Fruit fly (Drosophila melanogaster) whole organism, embryonic: ENCODE measurements around the gene Dlc90F.

Experiments used
- Atf6 ChIP-seq: fragments of 200-800 bp; sonication (Bioruptor generic); IDR thresholded peaks from 2 replicates; pipeline ENCODE4 v1.3.6; 2022; ENCODE audit warnings: missing biosample characterization, missing genetic modification characterization
- C15 ChIP-seq: fragments of 200-800 bp; sonication (Bioruptor generic); IDR thresholded peaks from 3 replicates; pipeline ENCODE4 v1.3.6; 2022; ENCODE audit warnings: missing biosample characterization, missing genetic modification characterization
- CG10147 ChIP-seq: fragments of 200-800 bp; sonication (Bioruptor generic); optimal IDR thresholded peaks from 2 replicates; lab custom pipeline; 2019; ENCODE audit warnings: missing biosample characterization, mild to moderate bottlenecking, missing genetic modification characterization, moderate library complexity
- CG10565 ChIP-seq: fragments of 200-800 bp; sonication (Bioruptor generic); optimal IDR thresholded peaks from 3 replicates; lab custom pipeline; 2016; ENCODE audit warnings: missing biosample characterization, mild to moderate bottlenecking, missing genetic modification characterization
- CG11723 ChIP-seq: fragments of 200-800 bp; sonication (Bioruptor generic); optimal IDR thresholded peaks from 2 replicates; lab custom pipeline; 2017; ENCODE audit warnings: missing biosample characterization, mild to moderate bottlenecking, missing genetic modification characterization
- CG12659 ChIP-seq: fragments of 200-800 bp; sonication (Bioruptor generic); optimal IDR thresholded peaks from 3 replicates; lab custom pipeline; 2017; ENCODE audit warnings: mild to moderate bottlenecking, missing biosample characterization, missing genetic modification reagents, missing genetic modification characterization
- CG14965 ChIP-seq: fragments of 200-800 bp; sonication (Bioruptor generic); optimal IDR thresholded peaks from 2 replicates; lab custom pipeline; 2016; ENCODE audit warnings: missing biosample characterization, missing genetic modification characterization, borderline replicate concordance
- CG15514 ChIP-seq: fragments of 200-800 bp; sonication (Bioruptor generic); optimal IDR thresholded peaks from 3 replicates; lab custom pipeline; 2017; ENCODE audit warnings: missing biosample characterization, missing genetic modification characterization, mild to moderate bottlenecking, moderate library complexity, missing genetic modification reagents
- CG16779 ChIP-seq: fragments of 200-800 bp; sonication (Bioruptor generic); IDR thresholded peaks from 2 replicates; pipeline ENCODE4 v1.3.6; 2022; ENCODE audit warnings: missing biosample characterization, missing genetic modification characterization
- CG17186 ChIP-seq: fragments of 200-800 bp; sonication (Bioruptor generic); optimal IDR thresholded peaks from 3 replicates; lab custom pipeline; 2017; ENCODE audit warnings: missing biosample characterization, missing genetic modification reagents, missing genetic modification characterization
- CG2120 ChIP-seq: fragments of 200-800 bp; sonication (Bioruptor generic); optimal IDR thresholded peaks from 3 replicates; lab custom pipeline; 2016; ENCODE audit warnings: missing biosample characterization, missing genetic modification characterization
- CG30403 ChIP-seq: fragments of 200-800 bp; sonication (Bioruptor generic); optimal IDR thresholded peaks from 3 replicates; lab custom pipeline; 2016; ENCODE audit warnings: missing biosample characterization, missing genetic modification characterization
- CG3726 ChIP-seq: fragments of 200-800 bp; sonication (Bioruptor generic); IDR thresholded peaks from 3 replicates; pipeline ENCODE4, ENCODE4 v1.3.6; 2022; ENCODE audit warnings: missing biosample characterization, missing genetic modification characterization
- CG3995 ChIP-seq: fragments of 200-800 bp; sonication (Bioruptor generic); optimal IDR thresholded peaks from 3 replicates; lab custom pipeline; 2016; ENCODE audit warnings: missing biosample characterization, missing genetic modification characterization
- CG4820 ChIP-seq: fragments of 200-800 bp; sonication (Bioruptor generic); optimal IDR thresholded peaks from 3 replicates; lab custom pipeline; 2016; ENCODE audit warnings: missing biosample characterization, missing genetic modification characterization
- CG6689 ChIP-seq: fragments of 200-800 bp; sonication (Bioruptor generic); IDR thresholded peaks from 2 replicates; pipeline ENCODE4 v1.3.6; 2022; ENCODE audit warnings: missing biosample characterization, missing genetic modification characterization
- CG7745 ChIP-seq: fragments of 200-800 bp; sonication (Bioruptor generic); optimal IDR thresholded peaks from 2 replicates; lab custom pipeline; 2018; ENCODE audit warnings: missing biosample characterization, mild to moderate bottlenecking, missing genetic modification characterization, moderate library complexity
- CG8924 ChIP-seq: fragments of 200-800 bp; optimal IDR thresholded peaks from 3 replicates; lab custom pipeline; 2019; ENCODE audit warnings: missing biosample characterization, mild to moderate bottlenecking, missing genetic modification characterization, moderate library complexity
- CG9437 ChIP-seq: fragments of 200-800 bp; sonication (Bioruptor generic); optimal IDR thresholded peaks from 2 replicates; lab custom pipeline; 2018; ENCODE audit warnings: missing biosample characterization, mild to moderate bottlenecking, missing genetic modification characterization
- CG9932 ChIP-seq: fragments of 200-800 bp; sonication (Bioruptor generic); IDR thresholded peaks from 2 replicates; pipeline ENCODE4 v1.3.6; 2022; ENCODE audit warnings: missing biosample characterization, missing genetic modification characterization
- Doc2 ChIP-seq: fragments of 200-800 bp; sonication (Bioruptor generic); IDR thresholded peaks from 2 replicates; pipeline ENCODE4 v1.3.6; 2022; ENCODE audit warnings: missing biosample characterization, missing genetic modification characterization
- Fer3 ChIP-seq: fragments of 200-800 bp; sonication (Bioruptor generic); optimal IDR thresholded peaks from 2 replicates; lab custom pipeline; 2018; ENCODE audit warnings: missing biosample characterization, mild to moderate bottlenecking, missing genetic modification characterization, moderate library complexity
- Jarid2 ChIP-seq: fragments of 200-800 bp; sonication (Bioruptor generic); optimal IDR thresholded peaks from 3 replicates; lab custom pipeline; 2017; ENCODE audit warnings: mild to moderate bottlenecking, missing biosample characterization, missing genetic modification reagents, missing genetic modification characterization
- Kr ChIP-seq: fragments of 200-800 bp; sonication (Bioruptor generic); optimal IDR thresholded peaks from 2 replicates; lab custom pipeline; 2017; ENCODE audit warnings: missing biosample characterization, mild to moderate bottlenecking, missing genetic modification characterization
- Myb ChIP-seq: fragments of 200-800 bp; sonication (Bioruptor generic); optimal IDR thresholded peaks from 2 replicates; lab custom pipeline; 2016; ENCODE audit warnings: missing biosample characterization, missing genetic modification characterization
- Oaz ChIP-seq: fragments of 200-800 bp; sonication (Bioruptor generic); IDR thresholded peaks from 2 replicates; pipeline ENCODE4 v1.3.6; 2022; ENCODE audit warnings: missing biosample characterization, missing genetic modification characterization
- Rfx ChIP-seq: fragments of 200-800 bp; sonication (Bioruptor generic); IDR thresholded peaks from 2 replicates; pipeline ENCODE4 v1.3.6; 2022; ENCODE audit warnings: missing biosample characterization, missing genetic modification characterization
- abd-A ChIP-seq: fragments of 200-800 bp; sonication (Bioruptor generic); optimal IDR thresholded peaks from 3 replicates; lab custom pipeline; 2019; ENCODE audit warnings: missing biosample characterization, mild to moderate bottlenecking, missing genetic modification characterization, moderate library complexity
- al ChIP-seq: fragments of 200-800 bp; sonication (Bioruptor generic); IDR thresholded peaks from 2 replicates; pipeline ENCODE4 v1.3.6; 2022; ENCODE audit warnings: missing biosample characterization, missing genetic modification characterization
- az2 ChIP-seq: fragments of 200-800 bp; sonication (Bioruptor generic); optimal IDR thresholded peaks from 3 replicates; lab custom pipeline; 2016; ENCODE audit warnings: missing biosample characterization, missing genetic modification characterization
- bbx ChIP-seq: fragments of 200-800 bp; sonication (Bioruptor generic); IDR thresholded peaks from 2 replicates; pipeline ENCODE4 v1.3.6; 2022; ENCODE audit warnings: missing biosample characterization, missing genetic modification characterization; ENCODE audit not compliant: partially characterized antibody
- chm ChIP-seq: fragments of 200-800 bp; sonication (Bioruptor generic); IDR thresholded peaks from 2 replicates; pipeline ENCODE4 v1.3.6; 2022; ENCODE audit warnings: missing biosample characterization, missing genetic modification characterization
- croc ChIP-seq: fragments of 200-800 bp; sonication (Bioruptor generic); conservative IDR thresholded peaks from 3 replicates; pipeline ENCODE4 v1.3.6; 2022; ENCODE audit warnings: missing biosample characterization, missing genetic modification characterization
- emc ChIP-seq: fragments of 200-800 bp; sonication (Bioruptor generic); optimal IDR thresholded peaks from 2 replicates; lab custom pipeline; 2016; ENCODE audit warnings: missing biosample characterization, missing genetic modification characterization
- en ChIP-seq: fragments of 200-800 bp; sonication (Bioruptor generic); optimal IDR thresholded peaks from 2 replicates; lab custom pipeline; 2016; ENCODE audit warnings: missing biosample characterization, missing genetic modification characterization
- esg ChIP-seq: fragments of 200-800 bp; sonication (Bioruptor generic); conservative IDR thresholded peaks from 2 replicates; pipeline ENCODE4 v1.3.6; 2022; ENCODE audit warnings: missing biosample characterization, missing genetic modification characterization
- eyg ChIP-seq: fragments of 200-800 bp; sonication (Bioruptor generic); optimal IDR thresholded peaks from 3 replicates; lab custom pipeline; 2016; ENCODE audit warnings: missing biosample characterization, missing genetic modification characterization
- fd3F ChIP-seq: fragments of 200-800 bp; sonication (Bioruptor generic); optimal IDR thresholded peaks from 2 replicates; lab custom pipeline; 2018; ENCODE audit warnings: missing biosample characterization, mild to moderate bottlenecking, missing genetic modification characterization, moderate library complexity
- hth ChIP-seq: fragments of >200 bp; optimal IDR thresholded peaks from 2 replicates; lab custom pipeline; 2017; ENCODE audit warnings: inconsistent platforms
- ind ChIP-seq: fragments of 200-800 bp; sonication (Bioruptor generic); optimal IDR thresholded peaks from 3 replicates; lab custom pipeline; 2016; ENCODE audit warnings: missing biosample characterization, missing genetic modification characterization
- mirr ChIP-seq: fragments of 200-800 bp; sonication (Bioruptor generic); optimal IDR thresholded peaks from 3 replicates; lab custom pipeline; 2018; ENCODE audit warnings: missing biosample characterization, mild to moderate bottlenecking, missing genetic modification characterization
- nom ChIP-seq: fragments of 200-800 bp; sonication (Bioruptor generic); optimal IDR thresholded peaks from 2 replicates; lab custom pipeline; 2017; ENCODE audit warnings: missing biosample characterization, missing genetic modification characterization, mild to moderate bottlenecking, moderate library complexity, missing genetic modification reagents
- pan ChIP-seq, 4 experiments: fragments of >200 bp in 3 of 4; fragments of 200-800 bp in 1 of 4; sonication (Bioruptor generic) in 1 of 4; optimal IDR thresholded peaks in 3 of 4; IDR thresholded peaks in 1 of 4; 2 replicates each; pipeline versions ENCODE4 v1.3.6 to Lab custom; 2017 to 2022; ENCODE audit warnings: missing biosample characterization in 2 of 4, missing genetic modification characterization in 2 of 4, mixed read lengths in 1 of 4
- phol ChIP-seq: fragments of 200-800 bp; sonication (Bioruptor generic); optimal IDR thresholded peaks from 3 replicates; lab custom pipeline; 2018; ENCODE audit warnings: missing biosample characterization, mild to moderate bottlenecking, missing genetic modification characterization, moderate library complexity
- ro ChIP-seq: fragments of 200-800 bp; sonication (Bioruptor generic); IDR thresholded peaks from 2 replicates; pipeline ENCODE4 v1.3.6; 2022; ENCODE audit warnings: missing biosample characterization, missing genetic modification characterization
- shn ChIP-seq: fragments of 200-800 bp; sonication (Bioruptor generic); optimal IDR thresholded peaks from 3 replicates; lab custom pipeline; 2016; ENCODE audit warnings: missing biosample characterization, missing genetic modification characterization
- slou ChIP-seq: fragments of 200-800 bp; sonication (Bioruptor generic); optimal IDR thresholded peaks from 3 replicates; lab custom pipeline; 2016; ENCODE audit warnings: missing biosample characterization, missing genetic modification characterization
- tio ChIP-seq: fragments of 200-800 bp; sonication (Bioruptor generic); optimal IDR thresholded peaks from 2 replicates; lab custom pipeline; 2017; ENCODE audit warnings: missing biosample characterization, missing genetic modification characterization, inconsistent platforms
- tll ChIP-seq, 2 experiments: fragments of 200-800 bp in 1 of 2; fragments of >200 bp in 1 of 2; sonication (Bioruptor generic) in 1 of 2; optimal IDR thresholded peaks; 2 replicates each; lab custom pipeline; 2017 to 2019; ENCODE audit warnings: missing biosample characterization in 2 of 2, missing genetic modification characterization in 2 of 2, mild to moderate bottlenecking in 1 of 2, moderate library complexity in 1 of 2
- trem ChIP-seq: fragments of 200-800 bp; optimal IDR thresholded peaks from 3 replicates; lab custom pipeline; 2019; ENCODE audit warnings: missing biosample characterization, mild to moderate bottlenecking, missing genetic modification characterization, moderate library complexity

The Dlc90F gene

DNA sequence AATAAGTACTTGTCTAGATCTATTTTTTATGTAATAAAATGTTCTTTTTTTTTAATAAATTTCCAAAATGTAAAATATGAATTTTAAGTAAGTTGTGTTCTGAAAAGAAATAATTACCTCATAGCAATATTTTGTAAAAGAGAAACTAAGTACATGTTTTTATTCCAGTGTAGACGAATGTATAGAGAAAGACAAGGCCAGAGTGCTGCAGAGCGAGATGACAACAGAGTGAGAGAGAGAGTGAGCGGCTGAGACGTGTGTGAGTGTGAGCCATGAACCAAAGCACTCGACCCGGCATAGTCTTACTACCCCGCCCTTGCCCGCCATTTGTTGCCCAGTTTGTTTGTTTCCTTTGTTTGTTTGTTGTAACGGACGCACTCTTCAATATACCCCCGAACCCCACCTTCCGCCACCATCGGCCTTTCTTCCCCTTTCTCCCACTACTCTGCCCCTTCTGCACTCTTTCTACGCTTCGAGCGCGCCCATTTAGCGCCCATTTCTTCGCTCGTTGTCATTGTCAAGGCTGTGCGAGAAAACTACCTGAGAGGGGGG, 12.4 kb downstream of the Dlc90F start (continued):
- TF ChIP-seq CG30403 (peak; percentile 66), emc (no peak), en (GFP tag; lab: Kevin White, UChicago) (no peak), CG10565 (GFP tag; lab: Kevin White, UChicago) (no peak), Jarid2 (peak; percentile 33), pan (optimal IDR thresholded peaks at IDR 0.05; lab: Kevin White, UChicago) (no peak), pan (GFP tag; optimal IDR thresholded peaks at IDR 0.05 in 1 of 2, IDR thresholded peaks at IDR 0.05 in 1 of 2) (peak in 1 of 2 experiments; percentile 14), slou (GFP tag; lab: Kevin White, UChicago) (no peak), shn (peak; percentile 2), CG6689 (GFP tag; lab: Robert Waterston, UW) (peak; percentile 62), ind (GFP tag; lab: Kevin White, UChicago) (no peak), Oaz (no peak), ro (GFP tag; lab: Robert Waterston, UW) (no peak), esg (no peak), chm (peak; percentile 81), Doc2 (no peak), CG3995 (GFP tag; lab: Kevin White, UChicago) (no peak), Myb (GFP tag; lab: Kevin White, UChicago) (peak; percentile 16), trem (no peak), tio (GFP tag; lab: Kevin White, UChicago) (peak; percentile 62), nom (GFP tag; lab: Kevin White, UChicago) (peak; percentile 45), fd3F (no peak), CG7745 (tag; lab: Kevin White, UChicago) (no peak), CG4820 (GFP tag; lab: Kevin White, UChicago) (peak; percentile 18), CG15514 (peak; percentile 51), Rfx (GFP tag; lab: Robert Waterston, UW) (no peak; the same call in 1 of the 2 replicates), az2 (GFP tag; lab: Kevin White, UChicago) (peak; percentile 14), al (GFP tag; lab: Robert Waterston, UW) (no peak), CG9932 (GFP tag; lab: Robert Waterston, UW) (peak; percentile 42; the same call in 1 of the 2 replicates), CG2120 (peak; percentile 11), CG8924 (tag; lab: Kevin White, UChicago) (peak; percentile 73), CG17186 (peak; percentile 44), Atf6 (GFP tag; lab: Robert Waterston, UW) (no peak), Fer3 (tag; lab: Kevin White, UChicago) (no peak), CG12659 (GFP tag; lab: Kevin White, UChicago) (peak; percentile 49), bbx (GFP tag; lab: Robert Waterston, UW) (peak; percentile 53; the same call in 1 of the 2 replicates), phol (tag; lab: Kevin White, UChicago) (peak; percentile 54), eyg (GFP tag; lab: Kevin White, UChicago) (peak; percentile 26), CG11723 (peak; percentile 71), croc (GFP tag; lab: Robert Waterston, UW) (no peak; the same call in 1 of the 3 replicates), CG14965 (GFP tag; lab: Kevin White, UChicago) (peak; percentile 27), CG16779 (GFP tag; lab: Robert Waterston, UW) (0 out of 2 replicates have a peak, but pooled peaks have one; percentile 56), abd-A (peak; percentile 97), CG10147 (peak; percentile 24), C15 (GFP tag; lab: Robert Waterston, UW) (no peak), CG3726 (GFP tag; lab: Robert Waterston, UW) (no peak), Kr (GFP tag; lab: Kevin White, UChicago) (peak; percentile 52), hth (lab: Kevin White, UChicago) (no peak), mirr (GFP tag; lab: Kevin White, UChicago) (peak; percentile 80), CG9437 (GFP tag; lab: Kevin White, UChicago) (peak; percentile 72), tll (GFP tag; optimal IDR thresholded peaks at IDR 0.05; lab: Kevin White, UChicago) (no peak)
